Fruit fly (Drosophila melanogaster) whole organism, embryonic: ENCODE results near the gene alpha-Est7.

ENCODE experiments used
- Ada2b ChIP-seq: fragments of 200-800 bp; sonication (Bioruptor generic); IDR thresholded peaks from 2 replicates; pipeline ENCODE4 v1.3.6; 2022; ENCODE audit warnings: missing biosample characterization, missing genetic modification characterization
- CG10565 ChIP-seq: fragments of 200-800 bp; sonication (Bioruptor generic); optimal IDR thresholded peaks from 3 replicates; lab custom pipeline; 2016; ENCODE audit warnings: missing biosample characterization, mild to moderate bottlenecking, missing genetic modification characterization
- CG12219 ChIP-seq: fragments of 200-800 bp; sonication (Bioruptor generic); optimal IDR thresholded peaks from 3 replicates; lab custom pipeline; 2018; ENCODE audit warnings: missing biosample characterization, mild to moderate bottlenecking, missing genetic modification characterization
- CG13287 ChIP-seq: fragments of 200-800 bp; sonication (Bioruptor generic); IDR thresholded peaks from 2 replicates; pipeline ENCODE4 v1.3.6; 2022; ENCODE audit warnings: missing biosample characterization, missing genetic modification characterization; ENCODE audit not compliant: partially characterized antibody
- CG14860 ChIP-seq: fragments of 200-800 bp; sonication (Bioruptor generic); IDR thresholded peaks from 3 replicates; pipeline ENCODE4 v1.3.6; 2022; ENCODE audit warnings: missing biosample characterization, missing genetic modification characterization; ENCODE audit not compliant: partially characterized antibody
- CG2120 ChIP-seq: fragments of 200-800 bp; sonication (Bioruptor generic); optimal IDR thresholded peaks from 3 replicates; lab custom pipeline; 2016; ENCODE audit warnings: missing biosample characterization, missing genetic modification characterization
- CG2199 ChIP-seq: fragments of 200-800 bp; sonication (Bioruptor generic); IDR thresholded peaks from 3 replicates; pipeline ENCODE4 v1.3.6; 2022; ENCODE audit warnings: missing biosample characterization, missing genetic modification characterization
- CG2712 ChIP-seq: fragments of 200-800 bp; optimal IDR thresholded peaks from 3 replicates; lab custom pipeline; 2019; ENCODE audit warnings: missing biosample characterization, mild to moderate bottlenecking, missing genetic modification characterization, moderate library complexity
- CG30403 ChIP-seq: fragments of 200-800 bp; sonication (Bioruptor generic); optimal IDR thresholded peaks from 3 replicates; lab custom pipeline; 2016; ENCODE audit warnings: missing biosample characterization, missing genetic modification characterization
- CG31224 ChIP-seq: fragments of 200-800 bp; sonication (Bioruptor generic); IDR thresholded peaks from 2 replicates; pipeline ENCODE4 v1.3.6; 2022; ENCODE audit warnings: missing biosample characterization, missing genetic modification characterization
- CG31441 ChIP-seq: fragments of 200-800 bp; sonication (Bioruptor generic); IDR thresholded peaks from 2 replicates; pipeline ENCODE4 v1.3.6; 2022; ENCODE audit warnings: missing biosample characterization, missing genetic modification characterization
- CG3163 ChIP-seq: fragments of 200-800 bp; sonication (Bioruptor generic); optimal IDR thresholded peaks from 3 replicates; lab custom pipeline; 2016; ENCODE audit warnings: missing biosample characterization, missing genetic modification characterization
- CG34224 ChIP-seq: fragments of 200-800 bp; sonication (Bioruptor generic); IDR thresholded peaks from 3 replicates; pipeline ENCODE4 v1.3.6; 2022; ENCODE audit warnings: missing biosample characterization, missing genetic modification characterization; ENCODE audit not compliant: partially characterized antibody
- CG3995 ChIP-seq: fragments of 200-800 bp; sonication (Bioruptor generic); optimal IDR thresholded peaks from 3 replicates; lab custom pipeline; 2016; ENCODE audit warnings: missing biosample characterization, missing genetic modification characterization
- CG43689 ChIP-seq: fragments of 200-800 bp; sonication (Bioruptor generic); IDR thresholded peaks from 2 replicates; pipeline ENCODE4 v1.3.6; 2022; ENCODE audit warnings: missing biosample characterization, missing genetic modification characterization
- CG6254 ChIP-seq: fragments of 200-800 bp; sonication (Bioruptor generic); optimal IDR thresholded peaks from 3 replicates; lab custom pipeline; 2017; ENCODE audit warnings: mild to moderate bottlenecking, missing biosample characterization, missing genetic modification reagents, missing genetic modification characterization
- CG7271 ChIP-seq: fragments of 200-800 bp; sonication (Bioruptor generic); optimal IDR thresholded peaks from 2 replicates; lab custom pipeline; 2018; ENCODE audit warnings: missing biosample characterization, mild to moderate bottlenecking, missing genetic modification characterization, moderate library complexity
- CG7556 ChIP-seq: fragments of 200-800 bp; sonication (Bioruptor generic); optimal IDR thresholded peaks from 2 replicates; lab custom pipeline; 2017; ENCODE audit warnings: missing biosample characterization, mild to moderate bottlenecking, missing genetic modification characterization
- CG7928 ChIP-seq: fragments of 200-800 bp; sonication (Bioruptor generic); optimal IDR thresholded peaks from 2 replicates; lab custom pipeline; 2017; ENCODE audit warnings: missing biosample characterization, mild to moderate bottlenecking, missing genetic modification characterization
- CG8281 ChIP-seq: fragments of 200-800 bp; sonication (Bioruptor generic); optimal IDR thresholded peaks from 2 replicates; lab custom pipeline; 2018; ENCODE audit warnings: missing biosample characterization, mild to moderate bottlenecking, missing genetic modification characterization, moderate library complexity
- D19A ChIP-seq: fragments of 200-800 bp; optimal IDR thresholded peaks from 3 replicates; lab custom pipeline; 2019; ENCODE audit warnings: missing biosample characterization, mild to moderate bottlenecking, missing genetic modification characterization, moderate library complexity
- Dip3 ChIP-seq: fragments of 200-800 bp; sonication (Bioruptor generic); optimal IDR thresholded peaks from 3 replicates; lab custom pipeline; 2016; ENCODE audit warnings: missing biosample characterization, missing genetic modification characterization
- Dref ChIP-seq: fragments of 200-800 bp; sonication (Bioruptor generic); IDR thresholded peaks from 2 replicates; pipeline ENCODE4 v1.3.6; 2022; ENCODE audit warnings: missing biosample characterization, missing genetic modification characterization
- Eip74EF ChIP-seq, 2 experiments: fragments of 200-800 bp in 1 of 2; fragments of >200 bp in 1 of 2; sonication (Bioruptor generic) in 1 of 2; optimal IDR thresholded peaks; 2 replicates each; lab custom pipeline; 2017 to 2019; ENCODE audit warnings: missing biosample characterization in 2 of 2, missing genetic modification characterization in 2 of 2, mild to moderate bottlenecking in 1 of 2, moderate library complexity in 1 of 2
- Ets65A ChIP-seq: fragments of 200-800 bp; sonication (Bioruptor generic); peaks from one replicate; lab custom pipeline; 2016; ENCODE audit warnings: missing biosample characterization, missing genetic modification characterization
- Hr51 ChIP-seq, 2 experiments: fragments of 200-800 bp; sonication (Bioruptor generic); optimal IDR thresholded peaks; 2 replicates in 1 of 2; 3 replicates in 1 of 2; lab custom pipeline; 2016 to 2018; ENCODE audit warnings: missing biosample characterization in 2 of 2, missing genetic modification characterization in 2 of 2, mild to moderate bottlenecking in 1 of 2, moderate library complexity in 1 of 2
- MBD-R2 ChIP-seq: fragments of 200-800 bp; sonication (Bioruptor generic); IDR thresholded peaks from 2 replicates; pipeline ENCODE4 v1.3.6; 2022; ENCODE audit warnings: missing biosample characterization, missing genetic modification characterization
- PHDP ChIP-seq: fragments of 200-800 bp; sonication (Bioruptor generic); optimal IDR thresholded peaks from 3 replicates; lab custom pipeline; 2018; ENCODE audit warnings: missing biosample characterization, mild to moderate bottlenecking, missing genetic modification characterization, moderate library complexity
- Sry-δ ChIP-seq: fragments of 200-800 bp; sonication (Bioruptor generic); optimal IDR thresholded peaks from 2 replicates; lab custom pipeline; 2016; ENCODE audit warnings: missing biosample characterization, missing genetic modification characterization
- Xbp1 ChIP-seq: fragments of 200-800 bp; sonication (Bioruptor generic); optimal IDR thresholded peaks from 3 replicates; lab custom pipeline; 2016; ENCODE audit warnings: missing biosample characterization, mild to moderate bottlenecking, missing genetic modification characterization
- YL-1 ChIP-seq: fragments of 200-800 bp; sonication (Bioruptor generic); optimal IDR thresholded peaks from 3 replicates; lab custom pipeline; 2017; ENCODE audit warnings: missing biosample characterization, mild to moderate bottlenecking, missing genetic modification characterization
- cato ChIP-seq: fragments of 200-800 bp; sonication (Bioruptor generic); optimal IDR thresholded peaks from 2 replicates; lab custom pipeline; 2016; ENCODE audit warnings: missing biosample characterization, missing genetic modification characterization, borderline replicate concordance
- dimm ChIP-seq: fragments of 200-800 bp; sonication (Bioruptor generic); IDR thresholded peaks from 2 replicates; pipeline ENCODE4 v1.3.6; 2022; ENCODE audit warnings: missing biosample characterization, missing genetic modification characterization
- ems ChIP-seq: fragments of 200-800 bp; sonication (Bioruptor generic); optimal IDR thresholded peaks from 3 replicates; lab custom pipeline; 2016; ENCODE audit warnings: missing biosample characterization, missing genetic modification characterization
- eyg ChIP-seq: fragments of 200-800 bp; sonication (Bioruptor generic); optimal IDR thresholded peaks from 3 replicates; lab custom pipeline; 2016; ENCODE audit warnings: missing biosample characterization, missing genetic modification characterization
- ftz-f1 ChIP-seq: fragments of 200-800 bp; sonication (Bioruptor generic); optimal IDR thresholded peaks from 2 replicates; lab custom pipeline; 2016; ENCODE audit warnings: missing biosample characterization, missing genetic modification characterization
- lab ChIP-seq: fragments of 200-800 bp; sonication (Bioruptor generic); optimal IDR thresholded peaks from 3 replicates; lab custom pipeline; 2017; ENCODE audit warnings: missing biosample characterization, missing genetic modification characterization, mild to moderate bottlenecking, moderate library complexity, missing genetic modification reagents
- mam ChIP-seq: fragments of 200-800 bp; sonication (Bioruptor generic); optimal IDR thresholded peaks from 3 replicates; lab custom pipeline; 2016; ENCODE audit warnings: missing biosample characterization, missing genetic modification characterization
- mirr ChIP-seq: fragments of 200-800 bp; sonication (Bioruptor generic); optimal IDR thresholded peaks from 3 replicates; lab custom pipeline; 2018; ENCODE audit warnings: missing biosample characterization, mild to moderate bottlenecking, missing genetic modification characterization
- mld ChIP-seq: fragments of 200-800 bp; sonication (Bioruptor generic); IDR thresholded peaks from 3 replicates; pipeline ENCODE4 v1.3.6; 2022; ENCODE audit warnings: missing biosample characterization, missing genetic modification characterization; ENCODE audit not compliant: partially characterized antibody
- onecut ChIP-seq: fragments of 200-800 bp; sonication (Bioruptor generic); IDR thresholded peaks from 2 replicates; pipeline ENCODE4 v1.3.6; 2022; ENCODE audit warnings: missing biosample characterization, missing genetic modification characterization
- pb ChIP-seq: fragments of 200-800 bp; sonication (Bioruptor generic); optimal IDR thresholded peaks from 3 replicates; lab custom pipeline; 2016; ENCODE audit warnings: missing biosample characterization, missing genetic modification characterization
- psq ChIP-seq: fragments of 200-800 bp; sonication (Bioruptor generic); optimal IDR thresholded peaks from 2 replicates; lab custom pipeline; 2017; ENCODE audit warnings: missing biosample characterization, missing genetic modification characterization
- scrt ChIP-seq: fragments of 200-800 bp; sonication (Bioruptor generic); optimal IDR thresholded peaks from 2 replicates; lab custom pipeline; 2018; ENCODE audit warnings: missing biosample characterization, mild to moderate bottlenecking, missing genetic modification characterization, moderate library complexity
- sob ChIP-seq: fragments of 200-800 bp; sonication (Bioruptor generic); IDR thresholded peaks from 2 replicates; pipeline ENCODE4 v1.3.6; 2022; ENCODE audit warnings: missing biosample characterization, missing genetic modification characterization
- stc ChIP-seq: fragments of 200-800 bp; sonication (Bioruptor generic); IDR thresholded peaks from 2 replicates; pipeline ENCODE4 v1.3.6; 2022; ENCODE audit warnings: missing biosample characterization, missing genetic modification characterization
- tll ChIP-seq, 2 experiments: fragments of 200-800 bp in 1 of 2; fragments of >200 bp in 1 of 2; sonication (Bioruptor generic) in 1 of 2; optimal IDR thresholded peaks; 2 replicates each; lab custom pipeline; 2017 to 2019; ENCODE audit warnings: missing biosample characterization in 2 of 2, missing genetic modification characterization in 2 of 2, mild to moderate bottlenecking in 1 of 2, moderate library complexity in 1 of 2
- trh ChIP-seq: fragments of 200-800 bp; sonication (Bioruptor generic); optimal IDR thresholded peaks from 2 replicates; lab custom pipeline; 2016; ENCODE audit warnings: missing biosample characterization, missing genetic modification characterization
- unpg ChIP-seq: fragments of 200-800 bp; sonication (Bioruptor generic); optimal IDR thresholded peaks from 3 replicates; lab custom pipeline; 2018; ENCODE audit warnings: missing biosample characterization, mild to moderate bottlenecking, missing genetic modification characterization, moderate library complexity
- wdn ChIP-seq: fragments of 200-800 bp; sonication (Bioruptor generic); IDR thresholded peaks from 2 replicates; pipeline ENCODE4 v1.3.6; 2022; ENCODE audit warnings: missing biosample characterization, missing genetic modification characterization
- yki ChIP-seq: fragments of >200 bp; optimal IDR thresholded peaks from 3 replicates; lab custom pipeline; 2018

Gene alpha-Est7

dm6 chr3R:7500513-7500912 lies 23.0 kb downstream of the alpha-Est7 start (continued):
- peak; percentile 52 for TF ChIP-seq PHDP (tag; lab: Kevin White, UChicago)
- no peak for TF ChIP-seq psq
- no peak for TF ChIP-seq dimm (GFP tag; lab: Robert Waterston, UW)
- TF ChIP-seq CG7271 (tag; lab: Kevin White, UChicago) = no peak
- TF ChIP-seq CG7556 (GFP tag; lab: Kevin White, UChicago) = no peak
- TF ChIP-seq CG31224 (GFP tag; lab: Robert Waterston, UW) = 0 out of 2 replicates have a peak, but pooled peaks have one; percentile 11
- TF ChIP-seq CG12219 (GFP tag; lab: Kevin White, UChicago) = no peak
- no peak for TF ChIP-seq stc (GFP tag; lab: Robert Waterston, UW)
- TF ChIP-seq yki (lab: Kevin White, UChicago) = no peak
- no peak for TF ChIP-seq ftz-f1 (GFP tag; lab: Kevin White, UChicago)
- TF ChIP-seq YL-1 (GFP tag; lab: Kevin White, UChicago) = no peak
- TF ChIP-seq CG13287 = no peak
- no peak for TF ChIP-seq mld (GFP tag; lab: Robert Waterston, UW)
- peak; percentile 58 for TF ChIP-seq lab (GFP tag; lab: Kevin White, UChicago)
- TF ChIP-seq CG34224 (GFP tag; lab: Robert Waterston, UW) = no peak
- no peak for TF ChIP-seq tll (GFP tag; optimal IDR thresholded peaks at IDR 0.05; lab: Kevin White, UChicago)
- TF ChIP-seq CG3995 = no peak
- peak; percentile 76 for TF ChIP-seq CG2120
- TF ChIP-seq CG2199 (GFP tag; lab: Robert Waterston, UW) = no peak
- peak; percentile 36 for TF ChIP-seq mam
- no peak for TF ChIP-seq CG31441 (GFP tag; lab: Robert Waterston, UW)
- no peak for TF ChIP-seq MBD-R2 (GFP tag; lab: Robert Waterston, UW)
- TF ChIP-seq ems = no peak
- TF ChIP-seq mirr = no peak
- no peak for TF ChIP-seq wdn (GFP tag; lab: Robert Waterston, UW)
- no peak for TF ChIP-seq D19A
- no peak for TF ChIP-seq scrt (GFP tag; lab: Kevin White, UChicago)
- no peak for TF ChIP-seq Eip74EF (GFP tag; optimal IDR thresholded peaks at IDR 0.05; lab: Kevin White, UChicago)
- no peak for TF ChIP-seq onecut (GFP tag; lab: Robert Waterston, UW)
- no peak for TF ChIP-seq CG2712 (tag; lab: Kevin White, UChicago)
- no peak for TF ChIP-seq trh
- no peak for TF ChIP-seq unpg (GFP tag; lab: Kevin White, UChicago)
- peak; percentile 43; the same call in 1 of the 2 replicates for TF ChIP-seq sob (GFP tag; lab: Robert Waterston, UW)
- TF ChIP-seq Ada2b (GFP tag; lab: Robert Waterston, UW) = peak; percentile 43; the same call in 1 of the 2 replicates
- TF ChIP-seq CG43689 (GFP tag; lab: Robert Waterston, UW) = no peak
- no peak for TF ChIP-seq cato (GFP tag; lab: Kevin White, UChicago)
- TF ChIP-seq Dip3 (GFP tag; lab: Kevin White, UChicago) = peak; percentile 43
- no peak for TF ChIP-seq eyg
- TF ChIP-seq Ets65A = no peak
- TF ChIP-seq CG14860 = no peak
- TF ChIP-seq Hr51 (GFP tag; optimal IDR thresholded peaks at IDR 0.05; lab: Kevin White, UChicago) = peak in 1 of 2 experiments; percentile 54
- TF ChIP-seq CG3163 (GFP tag; lab: Kevin White, UChicago) = no peak
- no peak for TF ChIP-seq CG10565 (GFP tag; lab: Kevin White, UChicago)
- TF ChIP-seq CG6254 = no peak
- no peak for TF ChIP-seq CG8281
- no peak for TF ChIP-seq Sry-δ (GFP tag; lab: Kevin White, UChicago)
- TF ChIP-seq Dref = no peak
- TF ChIP-seq pb = no peak
- peak; percentile 31 for TF ChIP-seq Xbp1 (GFP tag; lab: Kevin White, UChicago)
- peak; percentile 4 for TF ChIP-seq CG30403 (GFP tag; lab: Kevin White, UChicago)
- TF ChIP-seq CG7928 (GFP tag; lab: Kevin White, UChicago) = no peak
